Worm (Caenorhabditis elegans): ENCODE measurements around the gene ZC196.8.
"Not testable (repeated sequence)": the region's sequence is repeated elsewhere in the genome, so short reads cannot be mapped to it uniquely, and the experiment has no call there.

ZC196.8 gene

ce11 chrV:8722160-8722559 is at the start of gene ZC196.8:
TSS of gene ZC196.8 (minus strand) at chrV:8722260.
- TF ChIP-seq ceh-28 (tag; optimal IDR thresholded peaks at IDR 0.05); zfp-3 (GFP tag; conservative IDR thresholded peaks at IDR 0.05); ceh-82 (tag; optimal IDR thresholded peaks at IDR 0.05): not testable (repeated sequence)

DNA sequence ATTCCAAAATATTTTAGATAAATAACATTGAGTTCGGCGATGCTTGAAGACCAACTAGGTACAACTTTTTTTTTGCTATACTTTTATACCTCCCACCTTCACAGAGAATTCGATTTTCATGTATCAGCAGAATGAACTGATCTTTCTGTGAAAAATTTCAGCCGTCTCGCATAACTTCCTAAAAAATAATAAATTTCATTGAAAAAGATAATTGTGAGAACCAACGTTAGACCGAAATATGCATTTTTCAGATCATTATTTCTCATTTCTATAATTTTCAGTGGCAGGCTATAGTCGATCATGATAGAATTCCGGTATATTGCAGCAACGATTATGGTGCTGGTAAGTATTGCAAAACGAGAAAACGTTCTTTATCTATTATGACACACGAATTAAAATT is 49.5 kb upstream of the ZC196.8 start, which contains the start of gene srx-115:
srx-115 (plus strand) TSS at position 301 of the 400 bp plus-strand sequence.
- TF ChIP-seq T26A8.4 (GFP tag; IDR thresholded peaks at IDR 0.05): no peak

DNA sequence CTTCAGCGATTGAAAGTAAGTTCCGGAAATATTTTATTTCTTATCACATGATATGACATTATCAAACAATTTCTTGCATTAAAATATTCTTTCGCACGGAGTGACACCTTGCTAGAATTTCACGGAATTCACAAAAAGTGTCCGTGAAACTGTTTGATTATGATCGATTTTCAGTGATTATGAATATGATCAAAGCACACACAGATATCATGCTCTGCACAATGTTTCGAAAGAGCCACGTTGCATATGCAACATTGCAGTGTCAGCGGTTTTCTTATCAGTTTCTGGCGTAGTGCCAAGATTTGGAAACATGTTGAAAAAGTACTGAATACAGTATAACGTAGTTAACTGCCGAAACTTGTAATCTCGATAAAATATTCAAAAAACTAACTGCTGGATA is 47.1 kb upstream of the ZC196.8 start:
- TF ChIP-seq tra-1 (GFP tag; IDR thresholded peaks at IDR 0.05) (peak; percentile 86), ama-1 (optimal IDR thresholded peaks at IDR 0.05) (no peak), php-3 (GFP tag; IDR thresholded peaks at IDR 0.05) (peak; percentile 66; the same call in 1 of the 2 replicates), hlh-11 (tag; optimal IDR thresholded peaks at IDR 0.05) (peak; percentile 84), egl-27 (tag; optimal IDR thresholded peaks at IDR 0.05) (no peak), lin-29 (GFP tag; IDR thresholded peaks at IDR 0.05) (no peak), mdl-1 (tag; optimal IDR thresholded peaks at IDR 0.05) (peak in 1 of 2 experiments; percentile 37), mxl-3 (GFP tag; optimal IDR thresholded peaks at IDR 0.05) (peak; percentile 42), lim-7 (GFP tag; IDR thresholded peaks at IDR 0.05) (no peak), nhr-76 (tag; optimal IDR thresholded peaks at IDR 0.05) (no peak), daf-12 (tag; optimal IDR thresholded peaks at IDR 0.05) (no peak), madf-5 (GFP tag; IDR thresholded peaks at IDR 0.05) (no peak), hmg-1.1 (GFP tag; IDR thresholded peaks at IDR 0.05) (no peak), nhr-42 (GFP tag; IDR thresholded peaks at IDR 0.05) (no peak), ZK337.2 (GFP tag; IDR thresholded peaks at IDR 0.05) (no peak), lir-3 (tag; optimal IDR thresholded peaks at IDR 0.05) (no peak), lin-1 (GFP tag; IDR thresholded peaks at IDR 0.05) (peak; percentile 88), dve-1 (tag; optimal IDR thresholded peaks at IDR 0.05; ENCODE audit: insufficient read depth) (peak; percentile 80), daf-16 (GFP tag; optimal IDR thresholded peaks at IDR 0.05) (peak in 1 of 2 experiments; percentile 12), daf-16 (tag; optimal IDR thresholded peaks at IDR 0.05) (peak; percentile 80), fos-1 (tag; optimal IDR thresholded peaks at IDR 0.05) (no peak), ces-1 (GFP tag; optimal IDR thresholded peaks at IDR 0.05) (no peak), nhr-28 (tag; optimal IDR thresholded peaks at IDR 0.05) (peak; percentile 82), ceh-44 (GFP tag; IDR thresholded peaks at IDR 0.05) (no peak), T20F7.1 (GFP tag; optimal IDR thresholded peaks at IDR 0.05) (peak; percentile 26), lin-39 (tag; optimal IDR thresholded peaks at IDR 0.05) (no peak), dmd-6 (GFP tag; IDR thresholded peaks at IDR 0.05) (peak; percentile 95), lin-15B (tag; optimal IDR thresholded peaks at IDR 0.05) (no peak), madf-9 (GFP tag; conservative IDR thresholded peaks at IDR 0.05) (no peak), saeg-2 (GFP tag; IDR thresholded peaks at IDR 0.05) (peak; percentile 79), snpc-1.2 (GFP tag; IDR thresholded peaks at IDR 0.05) (no peak), F44E2.7 (GFP tag; IDR thresholded peaks at IDR 0.05) (no peak), ceh-28 (tag; optimal IDR thresholded peaks at IDR 0.05) (no peak), duxl-1 (tag; optimal IDR thresholded peaks at IDR 0.05; ENCODE audit: poor library complexity) (no peak), unc-39 (tag; optimal IDR thresholded peaks at IDR 0.05) (no peak), zag-1 (tag; optimal IDR thresholded peaks at IDR 0.05) (no peak), nhr-237 (tag; optimal IDR thresholded peaks at IDR 0.05) (no peak), pqm-1 (tag; optimal IDR thresholded peaks at IDR 0.05) (peak; percentile 74), nhr-102 (tag; optimal IDR thresholded peaks at IDR 0.05) (peak; percentile 54), aha-1 (tag) (peak; percentile 66), zfp-3 (GFP tag; conservative IDR thresholded peaks at IDR 0.05) (peak; percentile 60; the same call in 1 of the 2 replicates), nhr-77 (tag; optimal IDR thresholded peaks at IDR 0.05) (peak; percentile 76), nhr-48 (tag; optimal IDR thresholded peaks at IDR 0.05) (peak; percentile 22), lin-38 (GFP tag; IDR thresholded peaks at IDR 0.05) (no peak), attf-4 (tag; optimal IDR thresholded peaks at IDR 0.05) (no peak), F37D6.2 (tag; optimal IDR thresholded peaks at IDR 0.05) (no peak)

Data from whole organism, L4 larva.